Fruit fly (Drosophila melanogaster) Kc167 (cell line): Measurements from ENCODE around the gene Inx7.

ENCODE experiments used
- h ChIP-seq: fragments of >200 bp; optimal IDR thresholded peaks from 3 replicates; lab custom pipeline; 2018; ENCODE audit warnings: missing external identifiers
- psq ChIP-seq: fragments of >200 bp; optimal IDR thresholded peaks from 2 replicates; lab custom pipeline; 2017; ENCODE audit warnings: missing external identifiers

- TF ChIP-seq h (lab: Kevin White, UChicago) (no peak), psq (lab: Kevin White, UChicago) (no peak)
Observed at dm6 chrX:6985980-6986827, 7.2 kb downstream of the Inx7 start, which contains the start of gene bou.
